Worm (Caenorhabditis elegans): Measurements from ENCODE around the gene srab-12.

DNA sequence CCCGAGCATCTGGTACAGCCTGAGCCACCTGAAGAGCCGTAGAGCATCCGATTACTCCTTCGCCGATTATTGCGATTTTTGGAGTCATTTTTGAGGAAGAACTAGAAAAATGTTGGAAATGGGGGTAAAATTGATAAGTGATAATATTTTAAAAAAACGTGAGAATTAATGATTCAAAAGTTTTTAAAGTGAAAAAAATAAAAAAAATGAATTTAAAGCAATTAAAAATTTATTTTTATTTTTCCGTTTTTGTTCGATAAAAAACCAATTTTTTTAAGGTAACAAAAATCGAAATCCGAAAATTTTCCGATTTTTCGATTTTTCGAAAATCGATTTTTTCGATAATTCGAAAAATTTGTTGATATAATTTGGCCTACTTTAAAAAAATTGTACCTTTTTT, 6.3 kb downstream of the srab-12 start, which contains the start of gene ddo-1:
- no peak for TF ChIP-seq ztf-4 (tag; optimal IDR thresholded peaks at IDR 0.05)
- no peak for TF ChIP-seq sea-2 (GFP tag; optimal IDR thresholded peaks at IDR 0.05)
- no peak for TF ChIP-seq mdl-1 (tag; optimal IDR thresholded peaks at IDR 0.05)
- no peak for TF ChIP-seq nhr-237 (tag; optimal IDR thresholded peaks at IDR 0.05)
- no peak for TF ChIP-seq ZK546.5 (tag; optimal IDR thresholded peaks at IDR 0.05)
- TF ChIP-seq nhr-23 (tag; optimal IDR thresholded peaks at IDR 0.05), result no peak
- TF ChIP-seq nhr-76 (tag; optimal IDR thresholded peaks at IDR 0.05), result no peak
- TF ChIP-seq elt-2 (tag; optimal IDR thresholded peaks at IDR 0.05), result no peak
- no peak for TF ChIP-seq daf-12 (tag; optimal IDR thresholded peaks at IDR 0.05)
- no peak for TF ChIP-seq lin-39 (tag; optimal IDR thresholded peaks at IDR 0.05)
- TF ChIP-seq nfya-1 (tag; optimal IDR thresholded peaks at IDR 0.05; ENCODE audit: insufficient read depth), result no peak
- no peak for TF ChIP-seq skn-1 (tag; optimal IDR thresholded peaks at IDR 0.05)
- no peak for TF ChIP-seq elt-3 (tag; optimal IDR thresholded peaks at IDR 0.05)
- TF ChIP-seq nhr-11 (tag; optimal IDR thresholded peaks at IDR 0.05), result no peak
